Fruit fly (Drosophila melanogaster) whole organism, embryonic: ENCODE results near the gene cort.

Experiments used
- Aef1 ChIP-seq: fragments of 200-800 bp; sonication (Bioruptor generic); IDR thresholded peaks from 3 replicates; pipeline ENCODE4 v1.3.6; 2022; ENCODE audit warnings: missing biosample characterization, missing genetic modification characterization
- Bgb ChIP-seq: fragments of 200-800 bp; sonication (Bioruptor generic); IDR thresholded peaks from 2 replicates; pipeline ENCODE4 v1.3.6; 2022; ENCODE audit warnings: missing biosample characterization, missing genetic modification characterization; ENCODE audit not compliant: partially characterized antibody
- CG10979 ChIP-seq: fragments of 200-800 bp; sonication (Bioruptor generic); optimal IDR thresholded peaks from 2 replicates; lab custom pipeline; 2018; ENCODE audit warnings: missing biosample characterization, mild to moderate bottlenecking, missing genetic modification characterization, moderate library complexity
- CG1529 ChIP-seq: fragments of 200-800 bp; sonication (Bioruptor generic); optimal IDR thresholded peaks from 3 replicates; lab custom pipeline; 2018; ENCODE audit warnings: missing biosample characterization, missing genetic modification characterization
- CG15479 ChIP-seq: fragments of 200-800 bp; sonication (Bioruptor generic); optimal IDR thresholded peaks from 3 replicates; lab custom pipeline; 2019; ENCODE audit warnings: missing biosample characterization, mild to moderate bottlenecking, missing genetic modification characterization, moderate library complexity
- CG17612 ChIP-seq: fragments of 200-800 bp; sonication (Bioruptor generic); IDR thresholded peaks from 2 replicates; pipeline ENCODE4 v1.3.6; 2022; ENCODE audit warnings: missing biosample characterization, missing genetic modification characterization
- CG18011 ChIP-seq: fragments of 200-800 bp; sonication (Bioruptor generic); optimal IDR thresholded peaks from 2 replicates; lab custom pipeline; 2017; ENCODE audit warnings: missing biosample characterization, missing genetic modification characterization, mild to moderate bottlenecking, moderate library complexity, missing genotype
- CG2129 ChIP-seq: fragments of 200-800 bp; sonication (Bioruptor generic); IDR thresholded peaks from 2 replicates; pipeline ENCODE4 v1.3.6; 2022; ENCODE audit warnings: missing biosample characterization, missing genetic modification characterization; ENCODE audit not compliant: partially characterized antibody
- CG34422 ChIP-seq: fragments of 200-800 bp; sonication (Bioruptor generic); IDR thresholded peaks from 3 replicates; pipeline ENCODE4 v1.3.6; 2022; ENCODE audit warnings: missing biosample characterization, missing genetic modification characterization
- CG42726 ChIP-seq: fragments of 200-800 bp; sonication (Bioruptor generic); IDR thresholded peaks from 2 replicates; pipeline ENCODE4 v1.3.6; 2022; ENCODE audit warnings: missing biosample characterization, missing genetic modification characterization; ENCODE audit not compliant: partially characterized antibody
- CG4617 ChIP-seq: fragments of 200-800 bp; sonication (Bioruptor generic); optimal IDR thresholded peaks from 3 replicates; lab custom pipeline; 2016; ENCODE audit warnings: missing biosample characterization, missing genetic modification characterization, borderline replicate concordance
- CG6175 ChIP-seq: fragments of 200-800 bp; sonication (Bioruptor generic); IDR thresholded peaks from 3 replicates; pipeline ENCODE4 v1.3.6; 2022; ENCODE audit warnings: missing biosample characterization, missing genetic modification characterization
- CG7928 ChIP-seq: fragments of 200-800 bp; sonication (Bioruptor generic); optimal IDR thresholded peaks from 2 replicates; lab custom pipeline; 2017; ENCODE audit warnings: missing biosample characterization, mild to moderate bottlenecking, missing genetic modification characterization
- CG9797 ChIP-seq: fragments of 200-800 bp; sonication (Bioruptor generic); optimal IDR thresholded peaks from 3 replicates; lab custom pipeline; 2018; ENCODE audit warnings: missing biosample characterization, mild to moderate bottlenecking, missing genetic modification characterization
- Ets97D ChIP-seq: fragments of 200-800 bp; sonication (Bioruptor generic); optimal IDR thresholded peaks from 3 replicates; lab custom pipeline; 2016; ENCODE audit warnings: missing biosample characterization, missing genetic modification characterization
- HmgD ChIP-seq: fragments of 200-800 bp; sonication (Bioruptor generic); optimal IDR thresholded peaks from 3 replicates; lab custom pipeline; 2016; ENCODE audit warnings: missing biosample characterization, missing genetic modification characterization
- HmgZ ChIP-seq: fragments of 200-800 bp; sonication (Bioruptor generic); optimal IDR thresholded peaks from 2 replicates; lab custom pipeline; 2018; ENCODE audit warnings: missing biosample characterization, mild to moderate bottlenecking, missing genetic modification characterization
- Hr78 ChIP-seq, 2 experiments: fragments of 200-800 bp in 1 of 2; fragments of >200 bp in 1 of 2; sonication (Bioruptor generic) in 1 of 2; optimal IDR thresholded peaks; 2 replicates each; lab custom pipeline; 2017 to 2019; ENCODE audit warnings: missing biosample characterization in 2 of 2, missing genetic modification characterization in 2 of 2, mild to moderate bottlenecking in 1 of 2, moderate library complexity in 1 of 2
- Hsf ChIP-seq: fragments of 200-800 bp; sonication (Bioruptor generic); optimal IDR thresholded peaks from 3 replicates; lab custom pipeline; 2016; ENCODE audit warnings: missing biosample characterization, missing genetic modification characterization
- MESR4 ChIP-seq: fragments of 200-800 bp; sonication (Bioruptor generic); optimal IDR thresholded peaks from 2 replicates; lab custom pipeline; 2018; ENCODE audit warnings: missing biosample characterization, mild to moderate bottlenecking, missing genetic modification characterization, moderate library complexity
- Med ChIP-seq: fragments of 200-800 bp; sonication (Bioruptor generic); peaks from one replicate; lab custom pipeline; 2016; ENCODE audit warnings: missing biosample characterization, missing genetic modification characterization, mild to moderate bottlenecking, inconsistent platforms, moderate library complexity
- Pdp1 ChIP-seq, 2 experiments: fragments of 200-800 bp; sonication (Bioruptor generic); optimal IDR thresholded peaks; 3 replicates each; lab custom pipeline; 2016; ENCODE audit warnings: missing biosample characterization in 2 of 2, missing genetic modification characterization in 2 of 2, mild to moderate bottlenecking in 1 of 2, moderate library complexity in 1 of 2
- Rfx ChIP-seq: fragments of 200-800 bp; sonication (Bioruptor generic); IDR thresholded peaks from 2 replicates; pipeline ENCODE4 v1.3.6; 2022; ENCODE audit warnings: missing biosample characterization, missing genetic modification characterization
- Sin3A ChIP-seq: fragments of >200 bp; optimal IDR thresholded peaks from 2 replicates; lab custom pipeline; 2018
- YL-1 ChIP-seq: fragments of 200-800 bp; sonication (Bioruptor generic); optimal IDR thresholded peaks from 3 replicates; lab custom pipeline; 2017; ENCODE audit warnings: missing biosample characterization, mild to moderate bottlenecking, missing genetic modification characterization
- ato ChIP-seq: fragments of 200-800 bp; sonication (Bioruptor generic); IDR thresholded peaks from 2 replicates; pipeline ENCODE4 v1.3.6; 2022; ENCODE audit warnings: missing biosample characterization, missing genetic modification characterization; ENCODE audit not compliant: partially characterized antibody
- bbx ChIP-seq: fragments of 200-800 bp; sonication (Bioruptor generic); IDR thresholded peaks from 2 replicates; pipeline ENCODE4 v1.3.6; 2022; ENCODE audit warnings: missing biosample characterization, missing genetic modification characterization; ENCODE audit not compliant: partially characterized antibody
- bsh ChIP-seq, 2 experiments: fragments of 200-800 bp; sonication (Bioruptor generic); optimal IDR thresholded peaks; 2 replicates each; lab custom pipeline; 2017 to 2018; ENCODE audit warnings: mild to moderate bottlenecking in 2 of 2, missing biosample characterization in 2 of 2, missing genetic modification characterization in 2 of 2, moderate library complexity in 1 of 2
- chinmo ChIP-seq: fragments of 200-800 bp; sonication (Bioruptor generic); IDR thresholded peaks from 4 replicates; pipeline ENCODE4 v1.3.6; 2022; ENCODE audit warnings: missing biosample characterization, missing genetic modification characterization; ENCODE audit not compliant: partially characterized antibody
- chm ChIP-seq: fragments of 200-800 bp; sonication (Bioruptor generic); IDR thresholded peaks from 2 replicates; pipeline ENCODE4 v1.3.6; 2022; ENCODE audit warnings: missing biosample characterization, missing genetic modification characterization
- ewg ChIP-seq: fragments of 200-800 bp; sonication (Bioruptor generic); optimal IDR thresholded peaks from 3 replicates; lab custom pipeline; 2017; ENCODE audit warnings: mild to moderate bottlenecking, missing biosample characterization, missing genetic modification reagents, missing genetic modification characterization
- gfzf ChIP-seq: fragments of 200-800 bp; sonication (Bioruptor generic); optimal IDR thresholded peaks from 2 replicates; lab custom pipeline; 2016; ENCODE audit warnings: missing biosample characterization, mild to moderate bottlenecking, missing genetic modification characterization, moderate library complexity
- grau ChIP-seq: fragments of 200-800 bp; optimal IDR thresholded peaks from 3 replicates; lab custom pipeline; 2019; ENCODE audit warnings: missing biosample characterization, mild to moderate bottlenecking, missing genetic modification characterization, moderate library complexity
- insv ChIP-seq, 2 experiments: fragments of 200-800 bp; sonication (Bioruptor generic); optimal IDR thresholded peaks; 3 replicates each; lab custom pipeline; 2016 to 2018; ENCODE audit warnings: missing biosample characterization in 2 of 2, missing genetic modification characterization in 2 of 2
- knrl ChIP-seq: fragments of 200-800 bp; sonication (Bioruptor generic); IDR thresholded peaks from 3 replicates; pipeline ENCODE4 v1.3.6; 2022; ENCODE audit warnings: missing biosample characterization, missing genetic modification characterization; ENCODE audit not compliant: partially characterized antibody
- lola ChIP-seq, 3 experiments: fragments of >200 bp in 2 of 3; fragments of 200-800 bp in 1 of 3; sonication (Bioruptor generic) in 1 of 3; optimal IDR thresholded peaks; 2 replicates each; lab custom pipeline; 2017 to 2019; ENCODE audit warnings: missing biosample characterization in 3 of 3, missing genetic modification characterization in 3 of 3, mild to moderate bottlenecking in 1 of 3, moderate library complexity in 1 of 3
- p53 ChIP-seq: fragments of 200-800 bp; sonication (Bioruptor generic); optimal IDR thresholded peaks from 2 replicates; lab custom pipeline; 2016; ENCODE audit warnings: missing biosample characterization, missing genetic modification characterization
- pfk ChIP-seq: fragments of 200-800 bp; sonication (Bioruptor generic); optimal IDR thresholded peaks from 2 replicates; lab custom pipeline; 2018; ENCODE audit warnings: missing biosample characterization, mild to moderate bottlenecking, missing genetic modification characterization, moderate library complexity
- phol ChIP-seq: fragments of 200-800 bp; sonication (Bioruptor generic); optimal IDR thresholded peaks from 3 replicates; lab custom pipeline; 2018; ENCODE audit warnings: missing biosample characterization, mild to moderate bottlenecking, missing genetic modification characterization, moderate library complexity
- pzg ChIP-seq: fragments of 200-800 bp; sonication (Bioruptor generic); optimal IDR thresholded peaks from 3 replicates; lab custom pipeline; 2018; ENCODE audit warnings: missing biosample characterization, mild to moderate bottlenecking, missing genetic modification characterization, moderate library complexity
- rib ChIP-seq: fragments of 200-800 bp; sonication (Bioruptor generic); IDR thresholded peaks from 2 replicates; pipeline ENCODE4 v1.3.6; 2022; ENCODE audit warnings: missing biosample characterization, missing genetic modification characterization
- sd ChIP-seq: fragments of 200-800 bp; sonication (Bioruptor generic); optimal IDR thresholded peaks from 3 replicates; lab custom pipeline; 2018; ENCODE audit warnings: missing biosample characterization, mild to moderate bottlenecking, missing genetic modification characterization, moderate library complexity
- sens ChIP-seq: fragments of 200-800 bp; sonication (Bioruptor generic); peaks from one replicate; lab custom pipeline; 2016; ENCODE audit warnings: missing biosample characterization, missing genetic modification characterization
- slp2 ChIP-seq: fragments of 200-800 bp; sonication (Bioruptor generic); optimal IDR thresholded peaks from 2 replicates; lab custom pipeline; 2016; ENCODE audit warnings: missing biosample characterization, missing genetic modification characterization
- zen ChIP-seq: fragments of 200-800 bp; sonication (Bioruptor generic); optimal IDR thresholded peaks from 3 replicates; lab custom pipeline; 2018; ENCODE audit warnings: missing biosample characterization, mild to moderate bottlenecking, missing genetic modification characterization, moderate library complexity

The cort gene

DNA sequence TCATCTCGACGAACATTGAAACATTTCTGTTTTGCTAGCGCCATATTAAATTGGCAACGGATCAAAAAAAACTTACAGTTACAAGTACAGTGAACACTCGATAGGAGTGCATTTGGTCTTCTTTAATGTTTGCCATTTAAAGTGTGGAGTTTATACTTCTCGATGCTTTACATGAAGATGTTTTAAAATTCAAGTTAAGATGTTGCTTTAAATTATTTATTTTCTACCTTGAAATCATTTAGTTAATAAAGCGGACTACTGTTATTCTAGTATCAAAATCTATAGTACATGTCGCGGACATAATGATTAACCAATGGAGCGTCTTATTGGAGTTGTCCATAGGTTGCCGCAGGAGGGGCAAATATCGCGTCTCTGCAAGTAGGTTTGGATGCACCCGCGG, at the start of gene cort:
cort (minus strand) TSS at position 101 of the 400 bp plus-strand sequence.
- TF ChIP-seq p53 (no peak), pfk (GFP tag; lab: Kevin White, UChicago) (no peak), CG6175 (GFP tag; lab: Robert Waterston, UW) (no peak), Aef1 (GFP tag; lab: Robert Waterston, UW) (no peak), CG18011 (GFP tag; lab: Kevin White, UChicago) (no peak), slp2 (GFP tag; lab: Kevin White, UChicago) (no peak), grau (peak; percentile 26)

dm6 chr2L:6723750-6724503, 47.5 kb upstream of the cort start, which contains the start of gene Liprin-alpha:
Gene Liprin-alpha, plus strand, starts transcription at chr2L:6723903.
- peak; percentile 89 for TF ChIP-seq chinmo (GFP tag; lab: Robert Waterston, UW)
- TF ChIP-seq CG42726 = 0 out of 2 replicates have a peak, but pooled peaks have one; percentile 5
- peak; percentile 86 for TF ChIP-seq CG7928 (GFP tag; lab: Kevin White, UChicago)
- TF ChIP-seq Bgb (GFP tag; lab: Robert Waterston, UW) = no peak; the same call in 1 of the 2 replicates
- TF ChIP-seq bsh (GFP tag; optimal IDR thresholded peaks at IDR 0.05; lab: Kevin White, UChicago) = no peak
- peak in 1 of 3 experiments; percentile 66 for TF ChIP-seq lola (GFP tag; optimal IDR thresholded peaks at IDR 0.05; lab: Kevin White, UChicago)
- no peak for TF ChIP-seq Hsf (GFP tag; lab: Kevin White, UChicago)
- TF ChIP-seq Hr78 (GFP tag; optimal IDR thresholded peaks at IDR 0.05; lab: Kevin White, UChicago) = peak in 1 of 2 experiments; percentile 57
- TF ChIP-seq ato = 0 out of 2 replicates have a peak, but pooled peaks have one; percentile 19
- TF ChIP-seq CG9797 (GFP tag; lab: Kevin White, UChicago) = peak; percentile 51
- peak in 1 of 2 experiments; percentile 37 for TF ChIP-seq Pdp1 (GFP tag; optimal IDR thresholded peaks at IDR 0.05; lab: Kevin White, UChicago)
- peak; percentile 20 for TF ChIP-seq CG10979
- no peak for TF ChIP-seq ewg (GFP tag; lab: Kevin White, UChicago)
- peak; percentile 72; the same call in 2 of the 3 replicates for TF ChIP-seq CG34422 (GFP tag; lab: Robert Waterston, UW)
- 0 out of 2 replicates have a peak, but pooled peaks have one; percentile 33 for TF ChIP-seq rib (GFP tag; lab: Robert Waterston, UW)
- peak; percentile 43 for TF ChIP-seq sens (GFP tag; lab: Kevin White, UChicago)
- peak; percentile 44; the same call in 1 of the 2 replicates for TF ChIP-seq bbx (GFP tag; lab: Robert Waterston, UW)
- TF ChIP-seq CG2129 (GFP tag; lab: Robert Waterston, UW) = no peak
- TF ChIP-seq knrl (GFP tag; lab: Robert Waterston, UW) = no peak
- TF ChIP-seq zen (tag; lab: Kevin White, UChicago) = peak; percentile 16
- peak; percentile 99 for TF ChIP-seq sd (tag; lab: Kevin White, UChicago)
- TF ChIP-seq phol = peak; percentile 2
- TF ChIP-seq Med (GFP tag; lab: Kevin White, UChicago) = peak; percentile 79
- TF ChIP-seq Rfx (GFP tag; lab: Robert Waterston, UW) = no peak
- peak; percentile 79 for TF ChIP-seq gfzf
- TF ChIP-seq pzg (GFP tag; lab: Kevin White, UChicago) = peak; percentile 36
- TF ChIP-seq CG1529 = peak; percentile 87
- peak; percentile 96 for TF ChIP-seq CG6175 (GFP tag; lab: Robert Waterston, UW)
- peak; percentile 29 for TF ChIP-seq HmgZ (tag; lab: Kevin White, UChicago)
- peak; percentile 14 to 92 for TF ChIP-seq insv (GFP tag; optimal IDR thresholded peaks at IDR 0.05; lab: Kevin White, UChicago)
- peak; percentile 82 for TF ChIP-seq CG15479
- no peak for TF ChIP-seq CG17612 (GFP tag; lab: Robert Waterston, UW)
- TF ChIP-seq Sin3A (lab: Kevin White, UChicago) = peak; percentile 41
- TF ChIP-seq Ets97D (GFP tag; lab: Kevin White, UChicago) = peak; percentile 8
- TF ChIP-seq MESR4 (GFP tag; lab: Kevin White, UChicago) = peak; percentile 79
- peak; percentile 80 for TF ChIP-seq CG4617 (GFP tag; lab: Kevin White, UChicago)
- TF ChIP-seq YL-1 (GFP tag; lab: Kevin White, UChicago) = peak; percentile 86
- peak; percentile 56; the same call in 1 of the 2 replicates for TF ChIP-seq chm
- TF ChIP-seq HmgD = no peak
